Worm (Caenorhabditis elegans) whole organism, late embryonic: ENCODE measurements around the gene dsl-3.

Source experiments
- madf-2 ChIP-seq: sonication (generic microtip); optimal IDR thresholded peaks from 2 replicates; lab custom pipeline; 2017; ENCODE audit warnings: missing genetic modification characterization, missing compliant biosample characterization
- tbx-2 ChIP-seq: sonication (generic microtip); optimal IDR thresholded peaks from 2 replicates; lab custom pipeline; 2016; ENCODE audit warnings: missing genetic modification characterization, missing compliant biosample characterization

DNA sequence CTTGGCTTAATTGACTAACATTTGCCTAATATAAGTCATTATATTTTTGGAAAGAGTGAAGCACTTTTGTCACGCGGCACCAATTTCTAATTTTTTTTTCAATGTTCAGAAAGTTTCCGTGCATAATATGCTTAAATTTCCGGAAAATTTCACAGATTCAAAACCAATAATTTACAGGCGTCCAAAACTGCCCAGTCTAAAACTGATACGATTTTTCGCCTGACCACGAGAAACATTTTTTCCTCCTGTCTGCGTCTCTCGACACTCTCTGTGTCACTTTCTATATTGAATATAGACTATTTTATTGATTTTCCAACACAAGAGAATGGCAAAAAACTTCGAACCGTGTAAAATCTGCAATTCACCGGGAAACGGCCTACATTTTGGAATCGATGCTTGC is 3.5 kb downstream of the dsl-3 start, which contains the start of gene nhr-122:
- TF ChIP-seq madf-2 (tag; lab: Kevin White, UChicago) (no peak), tbx-2 (tag; lab: Kevin White, UChicago) (no peak)
